Fruit fly (Drosophila melanogaster) whole organism, adult: ENCODE measurements around the gene CG15347.

ENCODE experiments used
- CG11617 ChIP-seq: fragments of 200-800 bp; sonication (Bioruptor generic); optimal IDR thresholded peaks from 2 replicates; lab custom pipeline; 2017; ENCODE audit warnings: mild to moderate bottlenecking, missing biosample characterization, missing genetic modification reagents, missing genetic modification characterization
- CG12768 ChIP-seq: fragments of 200-800 bp; sonication (Bioruptor generic); optimal IDR thresholded peaks from 2 replicates; lab custom pipeline; 2017; ENCODE audit warnings: missing biosample characterization, missing genetic modification characterization, mild to moderate bottlenecking, moderate library complexity, missing genetic modification reagents
- CG14711 ChIP-seq: fragments of 200-800 bp; sonication (Bioruptor generic); optimal IDR thresholded peaks from 2 replicates; lab custom pipeline; 2018; ENCODE audit warnings: missing biosample characterization, mild to moderate bottlenecking, missing genetic modification characterization, moderate library complexity
- CG1620 ChIP-seq: fragments of 200-800 bp; sonication (Bioruptor generic); optimal IDR thresholded peaks from 2 replicates; lab custom pipeline; 2016; ENCODE audit warnings: missing biosample characterization, missing genetic modification characterization
- CG33017 ChIP-seq: fragments of 200-800 bp; sonication (Bioruptor generic); optimal IDR thresholded peaks from 2 replicates; lab custom pipeline; 2018; ENCODE audit warnings: missing biosample characterization, mild to moderate bottlenecking, missing genetic modification characterization, moderate library complexity
- CG5204 ChIP-seq: fragments of 200-800 bp; sonication (Bioruptor generic); optimal IDR thresholded peaks from 2 replicates; lab custom pipeline; 2016; ENCODE audit warnings: missing biosample characterization, missing genetic modification characterization
- CG7045 ChIP-seq: fragments of 200-800 bp; sonication (Bioruptor generic); optimal IDR thresholded peaks from 2 replicates; lab custom pipeline; 2017; ENCODE audit warnings: missing biosample characterization, mild to moderate bottlenecking, missing genetic modification characterization
- CG7101 ChIP-seq: fragments of 200-800 bp; sonication (Bioruptor generic); optimal IDR thresholded peaks from 2 replicates; lab custom pipeline; 2018; ENCODE audit warnings: missing biosample characterization, mild to moderate bottlenecking, missing genetic modification characterization, moderate library complexity
- Clk ChIP-seq: fragments of 200-800 bp; sonication (Bioruptor generic); optimal IDR thresholded peaks from 2 replicates; lab custom pipeline; 2017; ENCODE audit warnings: missing biosample characterization, missing genetic modification characterization
- Crg-1 ChIP-seq: fragments of 200-800 bp; sonication (Bioruptor generic); optimal IDR thresholded peaks from 2 replicates; lab custom pipeline; 2016; ENCODE audit warnings: missing biosample characterization, missing genetic modification characterization
- Hr96 ChIP-seq: fragments of 200-800 bp; sonication (Bioruptor generic); optimal IDR thresholded peaks from 2 replicates; lab custom pipeline; 2016; ENCODE audit warnings: missing biosample characterization, missing genetic modification characterization
- Mnt ChIP-seq: fragments of 200-800 bp; sonication (Bioruptor generic); optimal IDR thresholded peaks from 2 replicates; lab custom pipeline; 2016; ENCODE audit warnings: missing biosample characterization, mild to moderate bottlenecking, missing genetic modification characterization
- bab1 ChIP-seq: fragments of 200-800 bp; sonication (Bioruptor generic); optimal IDR thresholded peaks from 3 replicates; lab custom pipeline; 2019; ENCODE audit warnings: missing biosample characterization, mild to moderate bottlenecking, missing genetic modification characterization, moderate library complexity
- cic ChIP-seq: fragments of 200-800 bp; sonication (Bioruptor generic); optimal IDR thresholded peaks from 2 replicates; lab custom pipeline; 2017; ENCODE audit warnings: missing biosample characterization, mild to moderate bottlenecking, missing genetic modification characterization, moderate library complexity
- cnc ChIP-seq, 2 experiments: fragments of >200 bp; optimal IDR thresholded peaks; 2 replicates each; lab custom pipeline; 2017
- kay ChIP-seq: fragments of 200-800 bp; sonication (Bioruptor generic); peaks from one replicate; lab custom pipeline; 2016; ENCODE audit warnings: missing biosample characterization, missing genetic modification characterization, borderline replicate concordance
- ovo ChIP-seq: fragments of 200-800 bp; sonication (Bioruptor generic); optimal IDR thresholded peaks from 2 replicates; lab custom pipeline; 2016; ENCODE audit warnings: missing biosample characterization, missing genetic modification characterization
- pad ChIP-seq: fragments of 200-800 bp; sonication (Bioruptor generic); optimal IDR thresholded peaks from 3 replicates; lab custom pipeline; 2017; ENCODE audit warnings: missing biosample characterization, missing genetic modification characterization, mild to moderate bottlenecking, moderate library complexity, missing genetic modification reagents
- tj ChIP-seq: fragments of 200-800 bp; sonication (Bioruptor generic); optimal IDR thresholded peaks from 3 replicates; lab custom pipeline; 2017; ENCODE audit warnings: missing biosample characterization, mild to moderate bottlenecking, missing genetic modification characterization, moderate library complexity
- toe ChIP-seq: fragments of 200-800 bp; sonication (Bioruptor generic); optimal IDR thresholded peaks from 2 replicates; lab custom pipeline; 2016; ENCODE audit warnings: missing biosample characterization, missing genetic modification characterization

CG15347 gene

dm6 chrX:8460686-8461085 lies at the start of gene CG15347:
TSS of gene CG15347 (minus strand) at chrX:8460898.
- TF ChIP-seq Hr96 (GFP tag; lab: Kevin White, UChicago) = no peak
- TF ChIP-seq Clk (GFP tag; lab: Kevin White, UChicago) = no peak
- no peak for TF ChIP-seq toe
- TF ChIP-seq CG33017 (tag; lab: Kevin White, UChicago) = no peak
- no peak for TF ChIP-seq bab1 (GFP tag; lab: Kevin White, UChicago)
- TF ChIP-seq Mnt = peak; percentile 6
- TF ChIP-seq CG12768 (GFP tag; lab: Kevin White, UChicago) = no peak
- TF ChIP-seq tj (GFP tag; lab: Kevin White, UChicago) = no peak
- TF ChIP-seq CG5204 (GFP tag; lab: Kevin White, UChicago) = no peak
- peak; percentile 2 for TF ChIP-seq Crg-1
- TF ChIP-seq pad (GFP tag; lab: Kevin White, UChicago) = no peak
- TF ChIP-seq ovo = no peak
- no peak for TF ChIP-seq CG11617 (GFP tag; lab: Kevin White, UChicago)
- TF ChIP-seq kay (GFP tag; lab: Kevin White, UChicago) = no peak
- no peak for TF ChIP-seq CG7045 (GFP tag; lab: Kevin White, UChicago)
- no peak for TF ChIP-seq CG1620 (GFP tag; lab: Kevin White, UChicago)
- no peak for TF ChIP-seq CG14711 (tag; lab: Kevin White, UChicago)
- TF ChIP-seq CG7101 = no peak
- TF ChIP-seq cic (GFP tag; lab: Kevin White, UChicago) = peak; percentile 2
- no peak for TF ChIP-seq cnc (optimal IDR thresholded peaks at IDR 0.05; lab: Kevin White, UChicago)

- no peak for TF ChIP-seq CG14711 (tag; lab: Kevin White, UChicago)
- TF ChIP-seq CG33017 (tag; lab: Kevin White, UChicago) = no peak
- TF ChIP-seq CG7101 = no peak
- no peak for TF ChIP-seq Hr96 (GFP tag; lab: Kevin White, UChicago)
- TF ChIP-seq Mnt = no peak
- no peak for TF ChIP-seq CG1620 (GFP tag; lab: Kevin White, UChicago)
- no peak for TF ChIP-seq kay (GFP tag; lab: Kevin White, UChicago)
- no peak for TF ChIP-seq CG11617 (GFP tag; lab: Kevin White, UChicago)
- no peak for TF ChIP-seq pad (GFP tag; lab: Kevin White, UChicago)
Observed at dm6 chrX:8505023-8505604, 44.4 kb upstream of the CG15347 start.

- TF ChIP-seq cic (GFP tag; lab: Kevin White, UChicago) (peak; percentile 38), Hr96 (GFP tag; lab: Kevin White, UChicago) (no peak)
Observed at dm6 chrX:8502053-8502452, 41.4 kb upstream of the CG15347 start.

dm6 chrX:8501374-8501773 lies 40.7 kb upstream of the CG15347 start:
- TF ChIP-seq CG33017 (tag; lab: Kevin White, UChicago) (no peak), CG5204 (GFP tag; lab: Kevin White, UChicago) (no peak)

- TF ChIP-seq CG12768 (GFP tag; lab: Kevin White, UChicago) = no peak
- no peak for TF ChIP-seq toe
- TF ChIP-seq ovo = no peak
- no peak for TF ChIP-seq CG7101
- no peak for TF ChIP-seq CG5204 (GFP tag; lab: Kevin White, UChicago)
- no peak for TF ChIP-seq kay (GFP tag; lab: Kevin White, UChicago)
Observed at dm6 chrX:8499151-8499550, 38.5 kb upstream of the CG15347 start.

dm6 chrX:8497604-8498232 lies 37.0 kb upstream of the CG15347 start:
- no peak for TF ChIP-seq ovo
- TF ChIP-seq CG14711 (tag; lab: Kevin White, UChicago) = no peak
- no peak for TF ChIP-seq cic (GFP tag; lab: Kevin White, UChicago)
- TF ChIP-seq tj (GFP tag; lab: Kevin White, UChicago) = no peak
- TF ChIP-seq CG7101 = peak; percentile 1
- TF ChIP-seq kay (GFP tag; lab: Kevin White, UChicago) = no peak

dm6 chrX:8496362-8496761 lies 35.7 kb upstream of the CG15347 start:
- TF ChIP-seq CG14711 (tag; lab: Kevin White, UChicago) = no peak
- TF ChIP-seq cic (GFP tag; lab: Kevin White, UChicago) = peak; percentile 4
- TF ChIP-seq ovo = no peak

dm6 chrX:8493473-8493872 lies 32.8 kb upstream of the CG15347 start:
- no peak for TF ChIP-seq CG5204 (GFP tag; lab: Kevin White, UChicago)
- no peak for TF ChIP-seq CG11617 (GFP tag; lab: Kevin White, UChicago)
- TF ChIP-seq bab1 (GFP tag; lab: Kevin White, UChicago) = peak; percentile 60
- TF ChIP-seq ovo = peak; percentile 21
- TF ChIP-seq CG7101 = peak; percentile 12
